Worm (Caenorhabditis elegans): Measurements from ENCODE around the gene C05C8.7.

Gene C05C8.7

ce11 chrV:7196037-7196436 is 50.8 kb downstream of the C05C8.7 start, which contains the start of gene attf-2:
Gene attf-2, minus strand, starts transcription at chrV:7196137.
- TF ChIP-seq sox-2 (GFP tag; IDR thresholded peaks at IDR 0.05), result no peak
- TF ChIP-seq fkh-6 (tag; optimal IDR thresholded peaks at IDR 0.05), result no peak
- no peak for TF ChIP-seq gmeb-2 (tag; optimal IDR thresholded peaks at IDR 0.05)
- no peak for TF ChIP-seq hlh-15 (tag; optimal IDR thresholded peaks at IDR 0.05)
- TF ChIP-seq ceh-14 (tag; optimal IDR thresholded peaks at IDR 0.05), result no peak
- TF ChIP-seq fax-1 (tag; optimal IDR thresholded peaks at IDR 0.05), result no peak
- no peak for TF ChIP-seq elt-2 (tag; optimal IDR thresholded peaks at IDR 0.05)
- TF ChIP-seq K09A11.1 (tag; optimal IDR thresholded peaks at IDR 0.05; ENCODE audit: insufficient read depth), result no peak
- TF ChIP-seq unc-3 (GFP tag; conservative IDR thresholded peaks at IDR 0.05), result no peak
- TF ChIP-seq unc-3 (tag; optimal IDR thresholded peaks at IDR 0.05), result no peak
- no peak for TF ChIP-seq che-1 (tag; optimal IDR thresholded peaks at IDR 0.05)
- TF ChIP-seq pag-3 (tag; optimal IDR thresholded peaks at IDR 0.05; ENCODE audit: borderline replicate concordance), result no peak
- TF ChIP-seq ceh-31 (tag; optimal IDR thresholded peaks at IDR 0.05), result no peak
- TF ChIP-seq sox-4 (tag; optimal IDR thresholded peaks at IDR 0.05), result no peak
- TF ChIP-seq dve-1 (tag; optimal IDR thresholded peaks at IDR 0.05), result no peak
- TF ChIP-seq C38D4.7 (GFP tag; optimal IDR thresholded peaks at IDR 0.05), result no peak
- no peak for TF ChIP-seq dmd-4 (tag; optimal IDR thresholded peaks at IDR 0.05; ENCODE audit: borderline replicate concordance)
- no peak for TF ChIP-seq madf-2 (tag; optimal IDR thresholded peaks at IDR 0.05)
- no peak for TF ChIP-seq ceh-34 (tag; optimal IDR thresholded peaks at IDR 0.05)

- TF ChIP-seq ztf-16 (tag; optimal IDR thresholded peaks at IDR 0.05), result no peak
- no peak for TF ChIP-seq ceh-18 (tag; optimal IDR thresholded peaks at IDR 0.05)
- TF ChIP-seq ttx-3 (tag; optimal IDR thresholded peaks at IDR 0.05), result no peak
- no peak for TF ChIP-seq ceh-22 (tag; optimal IDR thresholded peaks at IDR 0.05)
- no peak for TF ChIP-seq lim-6 (tag; optimal IDR thresholded peaks at IDR 0.05)
- no peak for TF ChIP-seq K02D7.2 (tag; optimal IDR thresholded peaks at IDR 0.05)
- TF ChIP-seq ceh-48 (tag; optimal IDR thresholded peaks at IDR 0.05), result no peak
- no peak for TF ChIP-seq unc-42 (tag; optimal IDR thresholded peaks at IDR 0.05)
- TF ChIP-seq ceh-6 (GFP tag; optimal IDR thresholded peaks at IDR 0.05), result no peak
- TF ChIP-seq F13H6.1 (tag; optimal IDR thresholded peaks at IDR 0.05), result no peak
- no peak for TF ChIP-seq elt-4 (tag; optimal IDR thresholded peaks at IDR 0.05)
Measured at ce11 chrV:7194818-7195217, 52.0 kb downstream of the C05C8.7 start.

- TF ChIP-seq ceh-48 (tag; optimal IDR thresholded peaks at IDR 0.05) (no peak), ceh-19 (GFP tag; optimal IDR thresholded peaks at IDR 0.05) (no peak), ceh-2 (tag; optimal IDR thresholded peaks at IDR 0.05) (no peak), sdc-2 (tag; optimal IDR thresholded peaks at IDR 0.05) (no peak), pros-1 (tag; optimal IDR thresholded peaks at IDR 0.05) (no peak), sox-2 (GFP tag; IDR thresholded peaks at IDR 0.05) (no peak), ceh-34 (tag; optimal IDR thresholded peaks at IDR 0.05) (no peak), ahr-1 (tag; optimal IDR thresholded peaks at IDR 0.05) (no peak), tbx-2 (tag; optimal IDR thresholded peaks at IDR 0.05) (no peak), ceh-24 (tag; optimal IDR thresholded peaks at IDR 0.05) (no peak), ama-1 (optimal IDR thresholded peaks at IDR 0.05) (no peak), K02D7.2 (tag; optimal IDR thresholded peaks at IDR 0.05) (no peak), nhr-11 (tag; optimal IDR thresholded peaks at IDR 0.05) (no peak), rnt-1 (tag; optimal IDR thresholded peaks at IDR 0.05) (no peak), eyg-1 (tag; optimal IDR thresholded peaks at IDR 0.05) (no peak)
Measured at ce11 chrV:7193562-7193961, 53.3 kb downstream of the C05C8.7 start, which contains the start of gene F09G2.8. Gene F09G2.8, minus strand, starts transcription at chrV:7193662.

Data from whole organism, late embryonic.